Worm (Caenorhabditis elegans) whole organism, L4/young adult: ENCODE measurements around the gene plk-3.

Experiments
- W03F9.2 ChIP-seq: fragments of 150-350 bp; optimal IDR thresholded peaks from 2 replicates; lab custom pipeline; 2014; ENCODE audit warnings: missing biosample characterization, missing genetic modification characterization
- dao-5 ChIP-seq: sonication (generic microtip); optimal IDR thresholded peaks from 2 replicates; lab custom pipeline; 2016; ENCODE audit warnings: missing genotype, missing genetic modification characterization, moderate library complexity, missing compliant biosample characterization
- him-1 ChIP-seq: sonication (generic microtip); optimal IDR thresholded peaks from 2 replicates; lab custom pipeline; 2016; ENCODE audit warnings: missing genotype, missing genetic modification reagents, missing genetic modification characterization, missing compliant biosample characterization

Gene plk-3

ce11 chrIV:7468638-7469037, 4.4 kb downstream of the plk-3 start:
- TF ChIP-seq dao-5 (tag; lab: Kevin White, UChicago) (no peak), him-1 (tag; lab: Kevin White, UChicago) (no peak), W03F9.2 (no peak)

ce11 chrIV:7467170-7467569, 5.8 kb downstream of the plk-3 start:
- TF ChIP-seq W03F9.2 = no peak
- TF ChIP-seq him-1 (tag; lab: Kevin White, UChicago) = no peak
- no peak for TF ChIP-seq dao-5 (tag; lab: Kevin White, UChicago)

- no peak for TF ChIP-seq W03F9.2
- no peak for TF ChIP-seq dao-5 (tag; lab: Kevin White, UChicago)
- no peak for TF ChIP-seq him-1 (tag; lab: Kevin White, UChicago)
Observed at ce11 chrIV:7465857-7466256, 7.2 kb downstream of the plk-3 start, which contains the start of gene F13B6.3. F13B6.3 (minus strand) TSS chrIV:7465957.

- TF ChIP-seq dao-5 (tag; lab: Kevin White, UChicago) (no peak), W03F9.2 (no peak), him-1 (tag; lab: Kevin White, UChicago) (no peak)
Observed at ce11 chrIV:7460225-7460624, 12.8 kb downstream of the plk-3 start, which contains the start of gene F13B6.2. F13B6.2 (minus strand) TSS chrIV:7460325.

ce11 chrIV:7456225-7456624, 16.8 kb downstream of the plk-3 start, which contains the start of gene F13B6.1:
F13B6.1 (plus strand) TSS chrIV:7456525.
- TF ChIP-seq W03F9.2 (no peak), him-1 (tag; lab: Kevin White, UChicago) (no peak), dao-5 (tag; lab: Kevin White, UChicago) (no peak)

- no peak for TF ChIP-seq him-1 (tag; lab: Kevin White, UChicago)
- no peak for TF ChIP-seq dao-5 (tag; lab: Kevin White, UChicago)
- no peak for TF ChIP-seq W03F9.2
Observed at ce11 chrIV:7454890-7455289, 18.1 kb downstream of the plk-3 start.

ce11 chrIV:7453661-7454159, 19.3 kb downstream of the plk-3 start:
- no peak for TF ChIP-seq him-1 (tag; lab: Kevin White, UChicago)
- TF ChIP-seq dao-5 (tag; lab: Kevin White, UChicago) = no peak
- TF ChIP-seq W03F9.2 = no peak

ce11 chrIV:7451345-7451744, 21.7 kb downstream of the plk-3 start, which contains the start of gene tes-1:
tes-1 (minus strand) TSS chrIV:7451445.
- no peak for TF ChIP-seq him-1 (tag; lab: Kevin White, UChicago)
- TF ChIP-seq W03F9.2 = no peak
- TF ChIP-seq dao-5 (tag; lab: Kevin White, UChicago) = no peak

- TF ChIP-seq him-1 (tag; lab: Kevin White, UChicago) (no peak), dao-5 (tag; lab: Kevin White, UChicago) (no peak), W03F9.2 (no peak)
Observed at ce11 chrIV:7447556-7447955, 25.5 kb downstream of the plk-3 start, which contains the start of gene B0496.2. B0496.2 (plus strand) TSS chrIV:7447856.

- no peak for TF ChIP-seq W03F9.2
- TF ChIP-seq him-1 (tag; lab: Kevin White, UChicago) = no peak
- no peak for TF ChIP-seq dao-5 (tag; lab: Kevin White, UChicago)
Observed at ce11 chrIV:7445995-7446394, 27.0 kb downstream of the plk-3 start, which contains the start of gene B0496.1. B0496.1 (plus strand) TSS chrIV:7446295.

ce11 chrIV:7445236-7445635, 27.8 kb downstream of the plk-3 start, which contains the start of gene valv-1:
valv-1 (minus strand) TSS chrIV:7445336.
- no peak for TF ChIP-seq dao-5 (tag; lab: Kevin White, UChicago)
- no peak for TF ChIP-seq him-1 (tag; lab: Kevin White, UChicago)
- TF ChIP-seq W03F9.2 = no peak

ce11 chrIV:7440238-7440637, 32.8 kb downstream of the plk-3 start:
- TF ChIP-seq him-1 (tag; lab: Kevin White, UChicago) (no peak), dao-5 (tag; lab: Kevin White, UChicago) (no peak), W03F9.2 (no peak)

- TF ChIP-seq dao-5 (tag; lab: Kevin White, UChicago) = no peak
- TF ChIP-seq him-1 (tag; lab: Kevin White, UChicago) = no peak
- no peak for TF ChIP-seq W03F9.2
Observed at ce11 chrIV:7439377-7439776, 33.6 kb downstream of the plk-3 start.

- no peak for TF ChIP-seq dao-5 (tag; lab: Kevin White, UChicago)
- TF ChIP-seq him-1 (tag; lab: Kevin White, UChicago) = no peak
- TF ChIP-seq W03F9.2 = no peak
Observed at ce11 chrIV:7433858-7434257, 39.2 kb downstream of the plk-3 start, which contains the start of gene B0496.11. B0496.11 (minus strand) TSS chrIV:7433958.

- TF ChIP-seq him-1 (tag; lab: Kevin White, UChicago) (no peak), W03F9.2 (no peak), dao-5 (tag; lab: Kevin White, UChicago) (no peak)
Observed at ce11 chrIV:7428998-7429397, 44.0 kb downstream of the plk-3 start.
